Worm (Caenorhabditis elegans): ENCODE data around the gene rsd-2.

rsd-2 gene

DNA sequence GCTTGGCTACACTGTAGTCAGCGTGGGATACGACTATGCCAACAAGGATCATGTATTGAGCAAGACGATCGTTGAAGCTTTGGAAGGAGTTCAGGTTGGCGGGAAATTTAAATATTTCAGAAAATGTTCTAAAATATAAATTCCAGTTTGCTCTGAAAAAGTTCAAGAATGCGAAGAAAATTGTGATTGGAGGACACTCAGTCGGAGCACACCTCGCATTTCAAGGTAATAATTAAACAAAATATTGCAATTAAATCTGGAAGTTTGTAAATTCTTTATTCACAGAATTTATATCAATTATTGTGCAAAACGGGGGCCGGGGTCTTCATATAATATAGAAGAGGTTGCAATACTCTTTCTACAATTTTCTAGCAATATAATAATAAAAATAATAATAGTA, 30.0 kb downstream of the rsd-2 start (continued):
- TF ChIP-seq xnd-1 (tag; optimal IDR thresholded peaks at IDR 0.05) (peak; percentile 48), him-1 (tag; optimal IDR thresholded peaks at IDR 0.05) (peak; percentile 62), unc-130 (GFP tag; optimal IDR thresholded peaks at IDR 0.05) (no peak), fkh-3 (tag; optimal IDR thresholded peaks at IDR 0.05) (no peak), nfyb-1 (GFP tag; IDR thresholded peaks at IDR 0.05) (no peak), egl-44 (GFP tag; IDR thresholded peaks at IDR 0.05) (no peak), nhr-179 (tag; optimal IDR thresholded peaks at IDR 0.05) (no peak), F57C9.4 (tag; optimal IDR thresholded peaks at IDR 0.05) (no peak), sdz-38 (tag; optimal IDR thresholded peaks at IDR 0.05) (no peak), rcor-1 (GFP tag; IDR thresholded peaks at IDR 0.05) (peak; percentile 44), zim-3 (tag; optimal IDR thresholded peaks at IDR 0.05) (no peak), C06A6.2 (GFP tag; conservative IDR thresholded peaks at IDR 0.05) (no peak), ceh-27 (GFP tag; optimal IDR thresholded peaks at IDR 0.05) (no peak), akir-1 (GFP tag; optimal IDR thresholded peaks at IDR 0.05) (no peak), ztf-6 (GFP tag; IDR thresholded peaks at IDR 0.05) (no peak), aptf-2 (GFP tag; conservative IDR thresholded peaks at IDR 0.05) (no peak), ceh-79 (tag; optimal IDR thresholded peaks at IDR 0.05) (no peak), attf-5 (GFP tag; optimal IDR thresholded peaks at IDR 0.05) (no peak), let-607 (tag; optimal IDR thresholded peaks at IDR 0.05) (no peak), attf-3 (GFP tag; conservative IDR thresholded peaks at IDR 0.05) (no peak), hlh-26 (GFP tag; conservative IDR thresholded peaks at IDR 0.05) (no peak), efl-1 (GFP tag; optimal IDR thresholded peaks at IDR 0.05) (peak; percentile 35), lsy-27 (tag; optimal IDR thresholded peaks at IDR 0.05; ENCODE audit: borderline replicate concordance, insufficient read depth) (no peak), madf-10 (tag; optimal IDR thresholded peaks at IDR 0.05) (no peak), B0261.1 (tag; optimal IDR thresholded peaks at IDR 0.05) (no peak), Y53F4B.3 (GFP tag; IDR thresholded peaks at IDR 0.05) (no peak), mcd-1 (GFP tag; IDR thresholded peaks at IDR 0.05) (no peak), athp-1 (tag; optimal IDR thresholded peaks at IDR 0.05) (peak; percentile 61), K11D2.4 (GFP tag; IDR thresholded peaks at IDR 0.05) (no peak), tbx-9 (tag; optimal IDR thresholded peaks at IDR 0.05; ENCODE audit: borderline replicate concordance) (no peak), madf-6 (GFP tag; IDR thresholded peaks at IDR 0.05) (peak; percentile 83), aptf-3 (GFP tag; IDR thresholded peaks at IDR 0.05) (no peak), cebp-2 (GFP tag; IDR thresholded peaks at IDR 0.05) (0 out of 2 replicates have a peak, but pooled peaks have one; percentile 18), mel-28 (tag; optimal IDR thresholded peaks at IDR 0.05; ENCODE audit: borderline replicate concordance) (no peak), F57A8.1 (GFP tag; optimal IDR thresholded peaks at IDR 0.05) (no peak), F49E8.2 (tag; optimal IDR thresholded peaks at IDR 0.05; ENCODE audit: insufficient read depth) (peak; percentile 66), atf-7 (tag; optimal IDR thresholded peaks at IDR 0.05) (peak; percentile 3), nhr-27 (tag; optimal IDR thresholded peaks at IDR 0.05) (no peak), ZK185.1 (tag; optimal IDR thresholded peaks at IDR 0.05; ENCODE audit: poor library complexity, severe bottlenecking) (no peak), tlf-1 (GFP tag; optimal IDR thresholded peaks at IDR 0.05) (peak; percentile 31), F23B12.7 (tag; optimal IDR thresholded peaks at IDR 0.05; ENCODE audit: insufficient read depth) (no peak), snpc-4 (GFP tag; optimal IDR thresholded peaks at IDR 0.05) (peak; percentile 40), snpc-4 (tag; optimal IDR thresholded peaks at IDR 0.05) (peak in 1 of 4 experiments; percentile 83), egl-18 (GFP tag; IDR thresholded peaks at IDR 0.05) (no peak), ztf-26 (tag; optimal IDR thresholded peaks at IDR 0.05) (no peak), mes-4 (tag; optimal IDR thresholded peaks at IDR 0.05) (no peak), ets-4 (GFP tag; optimal IDR thresholded peaks at IDR 0.05) (no peak), T26A5.8 (tag; optimal IDR thresholded peaks at IDR 0.05) (no peak), hlh-12 (tag; optimal IDR thresholded peaks at IDR 0.05) (no peak), ceh-91 (GFP tag; IDR thresholded peaks at IDR 0.05) (no peak)
